Fruit fly (Drosophila melanogaster) whole organism, adult: ENCODE measurements around the gene CG9692.

ENCODE experiments used
- CG12768 ChIP-seq: fragments of 200-800 bp; sonication (Bioruptor generic); optimal IDR thresholded peaks from 2 replicates; lab custom pipeline; 2017; ENCODE audit warnings: missing biosample characterization, missing genetic modification characterization, mild to moderate bottlenecking, moderate library complexity, missing genetic modification reagents
- CG33017 ChIP-seq: fragments of 200-800 bp; sonication (Bioruptor generic); optimal IDR thresholded peaks from 2 replicates; lab custom pipeline; 2018; ENCODE audit warnings: missing biosample characterization, mild to moderate bottlenecking, missing genetic modification characterization, moderate library complexity
- CG7101 ChIP-seq: fragments of 200-800 bp; sonication (Bioruptor generic); optimal IDR thresholded peaks from 2 replicates; lab custom pipeline; 2018; ENCODE audit warnings: missing biosample characterization, mild to moderate bottlenecking, missing genetic modification characterization, moderate library complexity
- Clk ChIP-seq: fragments of 200-800 bp; sonication (Bioruptor generic); optimal IDR thresholded peaks from 2 replicates; lab custom pipeline; 2017; ENCODE audit warnings: missing biosample characterization, missing genetic modification characterization
- bab1 ChIP-seq: fragments of 200-800 bp; sonication (Bioruptor generic); optimal IDR thresholded peaks from 3 replicates; lab custom pipeline; 2019; ENCODE audit warnings: missing biosample characterization, mild to moderate bottlenecking, missing genetic modification characterization, moderate library complexity
- cic ChIP-seq: fragments of 200-800 bp; sonication (Bioruptor generic); optimal IDR thresholded peaks from 2 replicates; lab custom pipeline; 2017; ENCODE audit warnings: missing biosample characterization, mild to moderate bottlenecking, missing genetic modification characterization, moderate library complexity
- cnc ChIP-seq, 2 experiments: fragments of >200 bp; optimal IDR thresholded peaks; 2 replicates each; lab custom pipeline; 2017
- kay ChIP-seq: fragments of 200-800 bp; sonication (Bioruptor generic); peaks from one replicate; lab custom pipeline; 2016; ENCODE audit warnings: missing biosample characterization, missing genetic modification characterization, borderline replicate concordance
- ovo ChIP-seq: fragments of 200-800 bp; sonication (Bioruptor generic); optimal IDR thresholded peaks from 2 replicates; lab custom pipeline; 2016; ENCODE audit warnings: missing biosample characterization, missing genetic modification characterization
- tj ChIP-seq: fragments of 200-800 bp; sonication (Bioruptor generic); optimal IDR thresholded peaks from 3 replicates; lab custom pipeline; 2017; ENCODE audit warnings: missing biosample characterization, mild to moderate bottlenecking, missing genetic modification characterization, moderate library complexity
- toe ChIP-seq: fragments of 200-800 bp; sonication (Bioruptor generic); optimal IDR thresholded peaks from 2 replicates; lab custom pipeline; 2016; ENCODE audit warnings: missing biosample characterization, missing genetic modification characterization

DNA sequence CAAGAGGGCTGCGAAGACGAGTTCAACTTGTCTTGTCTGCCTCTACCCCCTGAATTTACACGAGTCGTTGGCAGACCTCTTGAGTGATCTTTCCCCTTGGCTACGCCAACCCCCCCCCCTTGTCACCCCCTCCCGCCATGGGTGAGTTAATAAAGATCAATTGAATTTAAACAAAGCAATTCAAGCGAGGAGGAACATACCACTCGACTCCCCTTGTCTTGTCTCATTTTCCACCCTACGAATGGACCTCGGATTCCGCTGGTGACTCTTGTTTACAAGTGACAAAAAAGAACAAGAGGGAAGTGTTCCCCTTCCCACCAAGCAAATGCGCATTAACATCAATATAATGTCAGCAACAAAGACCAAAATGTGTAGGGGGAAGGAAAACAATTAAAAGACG, 1.9 kb upstream of the CG9692 start:
- TF ChIP-seq cnc (optimal IDR thresholded peaks at IDR 0.05; lab: Kevin White, UChicago) = no peak
- no peak for TF ChIP-seq tj (GFP tag; lab: Kevin White, UChicago)
- TF ChIP-seq ovo (GFP tag; lab: Kevin White, UChicago) = no peak
- no peak for TF ChIP-seq bab1 (GFP tag; lab: Kevin White, UChicago)
- TF ChIP-seq CG33017 = no peak
- no peak for TF ChIP-seq cic (GFP tag; lab: Kevin White, UChicago)
- TF ChIP-seq CG7101 (tag; lab: Kevin White, UChicago) = no peak
- no peak for TF ChIP-seq kay
- no peak for TF ChIP-seq Clk (GFP tag; lab: Kevin White, UChicago)
- no peak for TF ChIP-seq toe
- no peak for TF ChIP-seq CG12768 (GFP tag; lab: Kevin White, UChicago)
